Fruit fly (Drosophila melanogaster) whole organism, embryonic: ENCODE results near the gene Ras85D.
A peak's percentile ranks its signal among the peaks of the same experiment; 100 is the strongest.

Source experiments
- ATbp ChIP-seq: fragments of 200-800 bp; sonication (Bioruptor generic); optimal IDR thresholded peaks from 2 replicates; lab custom pipeline; 2017; ENCODE audit warnings: missing biosample characterization, mild to moderate bottlenecking, missing genetic modification characterization, missing genetic modification reagents
- Ada2b ChIP-seq: fragments of 200-800 bp; sonication (Bioruptor generic); IDR thresholded peaks from 2 replicates; pipeline ENCODE4 v1.3.6; 2022; ENCODE audit warnings: missing biosample characterization, missing genetic modification characterization
- Bdp1 ChIP-seq: fragments of 200-800 bp; sonication (Bioruptor generic); optimal IDR thresholded peaks from 3 replicates; lab custom pipeline; 2016; ENCODE audit warnings: missing biosample characterization, missing genetic modification characterization
- CG10565 ChIP-seq: fragments of 200-800 bp; sonication (Bioruptor generic); optimal IDR thresholded peaks from 3 replicates; lab custom pipeline; 2016; ENCODE audit warnings: missing biosample characterization, mild to moderate bottlenecking, missing genetic modification characterization
- CG11560 ChIP-seq: fragments of 200-800 bp; sonication (Bioruptor generic); IDR thresholded peaks from 3 replicates; pipeline ENCODE4 v1.3.6; 2022; ENCODE audit warnings: missing biosample characterization, missing genetic modification characterization
- CG13287 ChIP-seq: fragments of 200-800 bp; sonication (Bioruptor generic); IDR thresholded peaks from 2 replicates; pipeline ENCODE4 v1.3.6; 2022; ENCODE audit warnings: missing biosample characterization, missing genetic modification characterization; ENCODE audit not compliant: partially characterized antibody
- CG13424 ChIP-seq: fragments of 200-800 bp; sonication (Bioruptor generic); optimal IDR thresholded peaks from 2 replicates; lab custom pipeline; 2019; ENCODE audit warnings: missing biosample characterization, mild to moderate bottlenecking, missing genetic modification characterization, moderate library complexity
- CG2199 ChIP-seq: fragments of 200-800 bp; sonication (Bioruptor generic); IDR thresholded peaks from 3 replicates; pipeline ENCODE4 v1.3.6; 2022; ENCODE audit warnings: missing biosample characterization, missing genetic modification characterization
- CG30020 ChIP-seq: fragments of 200-800 bp; optimal IDR thresholded peaks from 2 replicates; lab custom pipeline; 2019; ENCODE audit warnings: missing biosample characterization, mild to moderate bottlenecking, missing genetic modification characterization, moderate library complexity
- CG30431 ChIP-seq: fragments of 200-800 bp; sonication (Bioruptor generic); optimal IDR thresholded peaks from 2 replicates; lab custom pipeline; 2017; ENCODE audit warnings: missing biosample characterization, missing genetic modification characterization
- CG31224 ChIP-seq: fragments of 200-800 bp; sonication (Bioruptor generic); IDR thresholded peaks from 2 replicates; pipeline ENCODE4 v1.3.6; 2022; ENCODE audit warnings: missing biosample characterization, missing genetic modification characterization
- CG3726 ChIP-seq: fragments of 200-800 bp; sonication (Bioruptor generic); IDR thresholded peaks from 3 replicates; pipeline ENCODE4, ENCODE4 v1.3.6; 2022; ENCODE audit warnings: missing biosample characterization, missing genetic modification characterization
- CG3847 ChIP-seq: fragments of 200-800 bp; sonication (Bioruptor generic); IDR thresholded peaks from 2 replicates; pipeline ENCODE4 v1.3.6; 2022; ENCODE audit warnings: missing biosample characterization, missing genetic modification characterization
- CG4282 ChIP-seq: fragments of 200-800 bp; sonication (Bioruptor generic); optimal IDR thresholded peaks from 2 replicates; lab custom pipeline; 2016; ENCODE audit warnings: missing biosample characterization, missing genetic modification characterization
- CG4424 ChIP-seq: fragments of 200-800 bp; sonication (Bioruptor generic); optimal IDR thresholded peaks from 3 replicates; lab custom pipeline; 2016; ENCODE audit warnings: missing biosample characterization, missing genetic modification characterization
- CG4730 ChIP-seq: fragments of 200-800 bp; sonication (Bioruptor generic); IDR thresholded peaks from 2 replicates; pipeline ENCODE4 v1.3.6; 2022; ENCODE audit warnings: missing biosample characterization, missing genetic modification characterization
- CG5245 ChIP-seq: fragments of 200-800 bp; sonication (Bioruptor generic); optimal IDR thresholded peaks from 3 replicates; lab custom pipeline; 2016; ENCODE audit warnings: missing biosample characterization, missing genetic modification characterization
- CG7556 ChIP-seq: fragments of 200-800 bp; sonication (Bioruptor generic); optimal IDR thresholded peaks from 2 replicates; lab custom pipeline; 2017; ENCODE audit warnings: missing biosample characterization, mild to moderate bottlenecking, missing genetic modification characterization
- CG9876 ChIP-seq: fragments of 200-800 bp; sonication (Bioruptor generic); optimal IDR thresholded peaks from 2 replicates; lab custom pipeline; 2016; ENCODE audit warnings: missing biosample characterization, missing genetic modification characterization
- D19B ChIP-seq: fragments of 200-800 bp; sonication (Bioruptor generic); optimal IDR thresholded peaks from 2 replicates; lab custom pipeline; 2017; ENCODE audit warnings: missing biosample characterization, mild to moderate bottlenecking, missing genetic modification characterization
- Ets97D ChIP-seq: fragments of 200-800 bp; sonication (Bioruptor generic); optimal IDR thresholded peaks from 3 replicates; lab custom pipeline; 2016; ENCODE audit warnings: missing biosample characterization, missing genetic modification characterization
- HmgZ ChIP-seq: fragments of 200-800 bp; sonication (Bioruptor generic); optimal IDR thresholded peaks from 2 replicates; lab custom pipeline; 2018; ENCODE audit warnings: missing biosample characterization, mild to moderate bottlenecking, missing genetic modification characterization
- Hmr ChIP-seq: fragments of 200-800 bp; sonication (Bioruptor generic); optimal IDR thresholded peaks from 3 replicates; lab custom pipeline; 2017; ENCODE audit warnings: mild to moderate bottlenecking, missing biosample characterization, missing genetic modification reagents, missing genetic modification characterization
- Hmx ChIP-seq: fragments of 200-800 bp; sonication (Bioruptor generic); optimal IDR thresholded peaks from 2 replicates; lab custom pipeline; 2016; ENCODE audit warnings: missing biosample characterization, missing genetic modification characterization
- Meics ChIP-seq: fragments of 200-800 bp; sonication (Bioruptor generic); optimal IDR thresholded peaks from 2 replicates; lab custom pipeline; 2017; ENCODE audit warnings: missing biosample characterization, mild to moderate bottlenecking, missing genetic modification characterization
- NFAT ChIP-seq: fragments of 200-800 bp; sonication (Bioruptor generic); IDR thresholded peaks from 2 replicates; pipeline ENCODE4 v1.3.6; 2022; ENCODE audit warnings: missing biosample characterization, missing genetic modification characterization
- Ravus ChIP-seq: fragments of 200-800 bp; sonication (Bioruptor generic); IDR thresholded peaks from 2 replicates; pipeline ENCODE4 v1.3.6; 2022; ENCODE audit warnings: missing biosample characterization, missing genetic modification characterization
- Xbp1 ChIP-seq: fragments of 200-800 bp; sonication (Bioruptor generic); optimal IDR thresholded peaks from 3 replicates; lab custom pipeline; 2016; ENCODE audit warnings: missing biosample characterization, mild to moderate bottlenecking, missing genetic modification characterization
- az2 ChIP-seq: fragments of 200-800 bp; sonication (Bioruptor generic); optimal IDR thresholded peaks from 3 replicates; lab custom pipeline; 2016; ENCODE audit warnings: missing biosample characterization, missing genetic modification characterization
- bowl ChIP-seq: fragments of 200-800 bp; sonication (Bioruptor generic); IDR thresholded peaks from 2 replicates; pipeline ENCODE4 v1.3.6; 2022; ENCODE audit warnings: missing biosample characterization, missing genetic modification characterization
- btn ChIP-seq: fragments of 200-800 bp; sonication (Bioruptor generic); optimal IDR thresholded peaks from 2 replicates; lab custom pipeline; 2016; ENCODE audit warnings: missing biosample characterization, missing genetic modification characterization
- cato ChIP-seq: fragments of 200-800 bp; sonication (Bioruptor generic); optimal IDR thresholded peaks from 2 replicates; lab custom pipeline; 2016; ENCODE audit warnings: missing biosample characterization, missing genetic modification characterization, borderline replicate concordance
- cg ChIP-seq: fragments of 200-800 bp; sonication (Bioruptor generic); optimal IDR thresholded peaks from 3 replicates; lab custom pipeline; 2019; ENCODE audit warnings: missing biosample characterization, mild to moderate bottlenecking, missing genetic modification characterization, moderate library complexity
- cwo ChIP-seq: fragments of 200-800 bp; sonication (Bioruptor generic); optimal IDR thresholded peaks from 3 replicates; lab custom pipeline; 2017; ENCODE audit warnings: missing biosample characterization, missing genetic modification characterization, mild to moderate bottlenecking, moderate library complexity, missing genetic modification reagents
- dmrt11E ChIP-seq: fragments of 200-800 bp; sonication (Bioruptor generic); optimal IDR thresholded peaks from 3 replicates; lab custom pipeline; 2018; ENCODE audit warnings: missing biosample characterization, mild to moderate bottlenecking, missing genetic modification characterization, moderate library complexity
- dysf ChIP-seq: fragments of 200-800 bp; sonication (Bioruptor generic); IDR thresholded peaks from 3 replicates; pipeline ENCODE4 v1.3.6; 2022; ENCODE audit warnings: missing biosample characterization, missing genetic modification characterization
- eyg ChIP-seq: fragments of 200-800 bp; sonication (Bioruptor generic); optimal IDR thresholded peaks from 3 replicates; lab custom pipeline; 2016; ENCODE audit warnings: missing biosample characterization, missing genetic modification characterization
- fd102C ChIP-seq: fragments of 200-800 bp; sonication (Bioruptor generic); optimal IDR thresholded peaks from 2 replicates; lab custom pipeline; 2018; ENCODE audit warnings: missing biosample characterization, mild to moderate bottlenecking, missing genetic modification characterization, moderate library complexity
- fd64A ChIP-seq: fragments of 200-800 bp; sonication (Bioruptor generic); optimal IDR thresholded peaks from 3 replicates; lab custom pipeline; 2018; ENCODE audit warnings: missing biosample characterization, mild to moderate bottlenecking, missing genetic modification characterization
- gce ChIP-seq: fragments of 200-800 bp; sonication (Bioruptor generic); IDR thresholded peaks from 3 replicates; pipeline ENCODE4 v1.3.6; 2022; ENCODE audit warnings: missing biosample characterization, missing genetic modification characterization
- gfzf ChIP-seq: fragments of 200-800 bp; sonication (Bioruptor generic); optimal IDR thresholded peaks from 2 replicates; lab custom pipeline; 2016; ENCODE audit warnings: missing biosample characterization, mild to moderate bottlenecking, missing genetic modification characterization, moderate library complexity
- her ChIP-seq: fragments of 200-800 bp; sonication (Bioruptor generic); optimal IDR thresholded peaks from 2 replicates; lab custom pipeline; 2016; ENCODE audit warnings: missing biosample characterization, missing genetic modification characterization
- mam ChIP-seq: fragments of 200-800 bp; sonication (Bioruptor generic); optimal IDR thresholded peaks from 3 replicates; lab custom pipeline; 2016; ENCODE audit warnings: missing biosample characterization, missing genetic modification characterization
- p53 ChIP-seq: fragments of 200-800 bp; sonication (Bioruptor generic); optimal IDR thresholded peaks from 2 replicates; lab custom pipeline; 2016; ENCODE audit warnings: missing biosample characterization, missing genetic modification characterization
- pnt ChIP-seq: fragments of 200-800 bp; sonication (Bioruptor generic); optimal IDR thresholded peaks from 3 replicates; lab custom pipeline; 2016; ENCODE audit warnings: missing biosample characterization, missing genetic modification characterization
- sim ChIP-seq: fragments of 200-800 bp; sonication (Bioruptor generic); IDR thresholded peaks from 2 replicates; pipeline ENCODE4 v1.3.6; 2022; ENCODE audit warnings: missing biosample characterization, missing genetic modification characterization
- sna ChIP-seq: fragments of 200-800 bp; sonication (Bioruptor generic); IDR thresholded peaks from 2 replicates; pipeline ENCODE4 v1.3.6; 2022; ENCODE audit warnings: missing biosample characterization, missing genetic modification characterization; ENCODE audit not compliant: partially characterized antibody
- tll ChIP-seq, 2 experiments: fragments of 200-800 bp in 1 of 2; fragments of >200 bp in 1 of 2; sonication (Bioruptor generic) in 1 of 2; optimal IDR thresholded peaks; 2 replicates each; lab custom pipeline; 2017 to 2019; ENCODE audit warnings: missing biosample characterization in 2 of 2, missing genetic modification characterization in 2 of 2, mild to moderate bottlenecking in 1 of 2, moderate library complexity in 1 of 2
- vvl ChIP-seq: fragments of 200-800 bp; sonication (Bioruptor generic); IDR thresholded peaks from 2 replicates; pipeline ENCODE4 v1.3.6; 2022; ENCODE audit warnings: missing biosample characterization, missing genetic modification characterization
- z ChIP-seq: fragments of 200-800 bp; sonication (Bioruptor generic); IDR thresholded peaks from 3 replicates; pipeline ENCODE4 v1.3.6; 2022; ENCODE audit warnings: missing biosample characterization, missing genetic modification characterization
- zf30C ChIP-seq: fragments of 200-800 bp; sonication (Bioruptor generic); optimal IDR thresholded peaks from 3 replicates; lab custom pipeline; 2018; ENCODE audit warnings: missing biosample characterization, mild to moderate bottlenecking, missing genetic modification characterization

Ras85D gene

DNA sequence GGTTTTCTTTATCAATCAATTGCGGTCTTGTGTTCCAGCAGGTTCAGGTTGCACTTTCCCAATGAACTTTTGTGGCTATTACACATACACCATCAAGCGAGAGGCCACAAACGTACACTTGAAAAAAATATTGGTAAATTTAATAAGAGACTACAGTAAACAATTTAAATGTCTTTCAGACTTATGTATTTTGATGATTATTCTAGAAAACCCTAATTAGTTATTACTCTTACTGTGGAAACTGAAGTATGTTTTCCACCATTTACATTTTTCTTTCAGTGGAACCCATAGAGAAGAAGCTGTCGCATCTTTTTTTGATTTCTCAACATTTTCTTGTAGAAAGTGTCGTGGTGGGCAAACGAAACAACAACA, 21.2 kb upstream of the Ras85D start (continued):
- TF ChIP-seq Hmx (GFP tag; lab: Kevin White, UChicago) (peak; percentile 79), Meics (GFP tag; lab: Kevin White, UChicago) (peak; percentile 86), cato (peak; percentile 90), CG2199 (GFP tag; lab: Robert Waterston, UW) (peak; percentile 83; the same call in 2 of the 3 replicates), CG30431 (GFP tag; lab: Kevin White, UChicago) (peak; percentile 80), CG4424 (GFP tag; lab: Kevin White, UChicago) (peak; percentile 95), CG10565 (GFP tag; lab: Kevin White, UChicago) (peak; percentile 77), CG9876 (GFP tag; lab: Kevin White, UChicago) (peak; percentile 82), dmrt11E (peak; percentile 82), sim (peak; percentile 91), CG11560 (tag; lab: Robert Waterston, UW) (no peak), mam (GFP tag; lab: Kevin White, UChicago) (peak; percentile 87), z (GFP tag; lab: Robert Waterston, UW) (0 out of 3 replicates have a peak, but pooled peaks have one; percentile 19), p53 (GFP tag; lab: Kevin White, UChicago) (peak; percentile 31), fd64A (GFP tag; lab: Kevin White, UChicago) (peak; percentile 77), dysf (GFP tag; lab: Robert Waterston, UW) (peak; percentile 91), CG4282 (peak; percentile 51), CG13424 (peak; percentile 95), gfzf (GFP tag; lab: Kevin White, UChicago) (peak; percentile 3), vvl (GFP tag; lab: Robert Waterston, UW) (peak; percentile 97), CG30020 (peak; percentile 73), az2 (GFP tag; lab: Kevin White, UChicago) (peak; percentile 96), bowl (peak; percentile 79), tll (GFP tag; optimal IDR thresholded peaks at IDR 0.05; lab: Kevin White, UChicago) (no peak), CG3726 (GFP tag; lab: Robert Waterston, UW) (peak; percentile 85; the same call in 1 of the 3 replicates), Bdp1 (peak; percentile 77), NFAT (GFP tag; lab: Robert Waterston, UW) (peak; percentile 78), cg (GFP tag; lab: Kevin White, UChicago) (peak; percentile 23), Xbp1 (GFP tag; lab: Kevin White, UChicago) (peak; percentile 95), zf30C (peak; percentile 58), pnt (GFP tag; lab: Kevin White, UChicago) (peak; percentile 92), ATbp (GFP tag; lab: Kevin White, UChicago) (peak; percentile 96), CG4730 (peak; percentile 86), btn (GFP tag; lab: Kevin White, UChicago) (peak; percentile 87), Hmr (peak; percentile 85), HmgZ (tag; lab: Kevin White, UChicago) (peak; percentile 89), CG31224 (GFP tag; lab: Robert Waterston, UW) (peak; percentile 74), cwo (peak; percentile 68), Ravus (GFP tag; lab: Robert Waterston, UW) (peak; percentile 56), Ada2b (GFP tag; lab: Robert Waterston, UW) (peak; percentile 92), gce (GFP tag; lab: Robert Waterston, UW) (peak; percentile 94), fd102C (no peak), sna (no peak), Ets97D (GFP tag; lab: Kevin White, UChicago) (peak; percentile 74), CG5245 (peak; percentile 92), CG13287 (no peak), eyg (peak; percentile 91), D19B (peak; percentile 68), CG3847 (GFP tag; lab: Robert Waterston, UW) (no peak; the same call in 1 of the 2 replicates), her (GFP tag; lab: Kevin White, UChicago) (peak; percentile 84), CG7556 (GFP tag; lab: Kevin White, UChicago) (peak; percentile 92)
